Fruit fly (Drosophila melanogaster) whole organism, wandering third instar larva: ENCODE results near the gene sphe.

Source experiments
- Myc ChIP-seq: fragments of >200 bp; optimal IDR thresholded peaks from 2 replicates; lab custom pipeline; 2017
- br ChIP-seq: fragments of 200-800 bp; sonication (Bioruptor generic); optimal IDR thresholded peaks from 2 replicates; lab custom pipeline; 2016; ENCODE audit warnings: missing biosample characterization, missing genetic modification characterization
- h ChIP-seq: fragments of 200-800 bp; sonication (Bioruptor generic); optimal IDR thresholded peaks from 3 replicates; lab custom pipeline; 2016; ENCODE audit warnings: missing biosample characterization, mild to moderate bottlenecking, missing genetic modification characterization
- psq ChIP-seq: fragments of 200-800 bp; sonication (Bioruptor generic); optimal IDR thresholded peaks from 3 replicates; lab custom pipeline; 2017; ENCODE audit warnings: missing biosample characterization, mild to moderate bottlenecking, missing genetic modification characterization, moderate library complexity

- TF ChIP-seq h, result no peak
- TF ChIP-seq Myc (lab: Kevin White, UChicago), result no peak
- TF ChIP-seq br (GFP tag; lab: Kevin White, UChicago), result no peak
- TF ChIP-seq psq, result no peak
These were observed 22.9 kb downstream of the sphe start, which contains the start of the genes CG13010 and sing for dm6 chrX:16678845-16679347.
